Fruit fly (Drosophila melanogaster) whole organism, prepupa: ENCODE measurements around the gene CG11779.
A peak's percentile ranks its signal among the peaks of the same experiment; 100 is the strongest.

Source experiments
- Blimp-1 ChIP-seq: fragments of 200-800 bp; sonication (Bioruptor generic); optimal IDR thresholded peaks from 3 replicates; lab custom pipeline; 2017; ENCODE audit warnings: missing biosample characterization, missing genetic modification characterization, mild to moderate bottlenecking, moderate library complexity, missing genetic modification reagents
- CG10631 ChIP-seq: fragments of 200-800 bp; sonication (Bioruptor generic); optimal IDR thresholded peaks from 2 replicates; lab custom pipeline; 2016; ENCODE audit warnings: missing biosample characterization, missing genetic modification characterization
- CG11762 ChIP-seq: fragments of 200-800 bp; sonication (Bioruptor generic); optimal IDR thresholded peaks from 3 replicates; lab custom pipeline; 2016; ENCODE audit warnings: missing biosample characterization, missing genetic modification characterization; ENCODE audit not compliant: insufficient read depth
- CG15336 ChIP-seq: fragments of 200-800 bp; sonication (Bioruptor generic); IDR thresholded peaks from 2 replicates; pipeline ENCODE4 v1.3.6; 2022; ENCODE audit warnings: missing biosample characterization, missing genetic modification characterization
- CG1621 ChIP-seq: fragments of 200-800 bp; sonication (Bioruptor generic); optimal IDR thresholded peaks from 3 replicates; lab custom pipeline; 2018; ENCODE audit warnings: missing biosample characterization, mild to moderate bottlenecking, missing genetic modification characterization
- CG31627 ChIP-seq: fragments of 200-800 bp; sonication (Bioruptor generic); optimal IDR thresholded peaks from 3 replicates; lab custom pipeline; 2016; ENCODE audit warnings: missing biosample characterization, missing genetic modification characterization
- CG32006 ChIP-seq: fragments of 200-800 bp; sonication (Bioruptor generic); optimal IDR thresholded peaks from 3 replicates; lab custom pipeline; 2017; ENCODE audit warnings: missing biosample characterization, mild to moderate bottlenecking, missing genetic modification characterization
- CG34406 ChIP-seq: fragments of 200-800 bp; sonication (Bioruptor generic); optimal IDR thresholded peaks from 3 replicates; lab custom pipeline; 2016; ENCODE audit warnings: missing biosample characterization, missing genetic modification characterization
- CG3919 ChIP-seq: fragments of 200-800 bp; sonication (Bioruptor generic); optimal IDR thresholded peaks from 3 replicates; lab custom pipeline; 2016; ENCODE audit warnings: missing biosample characterization, missing genetic modification characterization
- CG6163 ChIP-seq: fragments of 200-800 bp; sonication (Bioruptor generic); IDR thresholded peaks from 3 replicates; pipeline ENCODE4 v1.3.6; 2022; ENCODE audit warnings: missing biosample characterization, missing genetic modification characterization
- CG6276 ChIP-seq: fragments of 200-800 bp; sonication (Bioruptor generic); optimal IDR thresholded peaks from 2 replicates; lab custom pipeline; 2017; ENCODE audit warnings: missing biosample characterization, mild to moderate bottlenecking, missing genetic modification characterization
- CG6808 ChIP-seq: fragments of 200-800 bp; sonication (Bioruptor generic); optimal IDR thresholded peaks from 3 replicates; lab custom pipeline; 2017; ENCODE audit warnings: missing biosample characterization, missing genetic modification characterization, mild to moderate bottlenecking, moderate library complexity, missing genetic modification reagents
- CG6854 ChIP-seq: fragments of 200-800 bp; sonication (Bioruptor generic); optimal IDR thresholded peaks from 2 replicates; lab custom pipeline; 2017; ENCODE audit warnings: missing biosample characterization, mild to moderate bottlenecking, missing genetic modification characterization
- CG7368 ChIP-seq: fragments of 200-800 bp; sonication (Bioruptor generic); optimal IDR thresholded peaks from 3 replicates; lab custom pipeline; 2016; ENCODE audit warnings: missing biosample characterization, missing genetic modification characterization
- CG8119 ChIP-seq: fragments of 200-800 bp; sonication (Bioruptor generic); IDR thresholded peaks from 3 replicates; pipeline ENCODE4 v1.3.6; 2022; ENCODE audit warnings: missing biosample characterization, missing genetic modification characterization
- CG8319 ChIP-seq: fragments of 200-800 bp; sonication (Bioruptor generic); optimal IDR thresholded peaks from 3 replicates; lab custom pipeline; 2016; ENCODE audit warnings: missing biosample characterization, missing genetic modification characterization
- CG9139 ChIP-seq: fragments of 200-800 bp; sonication (Bioruptor generic); optimal IDR thresholded peaks from 3 replicates; lab custom pipeline; 2017; ENCODE audit warnings: missing biosample characterization, mild to moderate bottlenecking, missing genetic modification characterization
- Eip75B ChIP-seq: fragments of 200-800 bp; sonication (Bioruptor generic); optimal IDR thresholded peaks from 3 replicates; lab custom pipeline; 2016; ENCODE audit warnings: missing biosample characterization, missing genetic modification characterization
- Eip78C ChIP-seq: fragments of 200-800 bp; sonication (Bioruptor generic); peaks from one replicate; lab custom pipeline; 2016; ENCODE audit warnings: missing biosample characterization, missing genetic modification characterization
- Eip93F ChIP-seq: fragments of 200-800 bp; sonication (Bioruptor generic); optimal IDR thresholded peaks from 2 replicates; lab custom pipeline; 2016; ENCODE audit warnings: missing biosample characterization, mild to moderate bottlenecking, missing genetic modification characterization
- Ets96B ChIP-seq: fragments of 200-800 bp; optimal IDR thresholded peaks from 2 replicates; lab custom pipeline; 2019; ENCODE audit warnings: missing biosample characterization, mild to moderate bottlenecking, missing genetic modification characterization, moderate library complexity
- Hr4 ChIP-seq: fragments of 200-800 bp; sonication (Bioruptor generic); optimal IDR thresholded peaks from 3 replicates; lab custom pipeline; 2016; ENCODE audit warnings: missing biosample characterization, missing genetic modification characterization
- Lpt ChIP-seq: fragments of 200-800 bp; sonication (Bioruptor generic); optimal IDR thresholded peaks from 3 replicates; lab custom pipeline; 2016; ENCODE audit warnings: missing biosample characterization, missing genetic modification characterization
- Met ChIP-seq: fragments of 200-800 bp; sonication (Bioruptor generic); optimal IDR thresholded peaks from 3 replicates; lab custom pipeline; 2016; ENCODE audit warnings: missing biosample characterization, missing genetic modification characterization
- OdsH ChIP-seq: fragments of 200-800 bp; sonication (Bioruptor generic); optimal IDR thresholded peaks from 3 replicates; lab custom pipeline; 2016; ENCODE audit warnings: missing biosample characterization, missing genetic modification characterization
- Smox ChIP-seq: fragments of 200-800 bp; sonication (Bioruptor generic); optimal IDR thresholded peaks from 3 replicates; lab custom pipeline; 2016; ENCODE audit warnings: missing biosample characterization, missing genetic modification characterization
- Sox15 ChIP-seq: fragments of 200-800 bp; sonication (Bioruptor generic); optimal IDR thresholded peaks from 3 replicates; lab custom pipeline; 2016; ENCODE audit warnings: missing biosample characterization, missing genetic modification characterization
- dsx ChIP-seq: fragments of 200-800 bp; optimal IDR thresholded peaks from 3 replicates; lab custom pipeline; 2019; ENCODE audit warnings: missing biosample characterization, mild to moderate bottlenecking, missing genetic modification characterization, moderate library complexity; ENCODE audit not compliant: poor library complexity, severe bottlenecking
- eg ChIP-seq: fragments of 200-800 bp; sonication (Bioruptor generic); IDR thresholded peaks from 3 replicates; pipeline ENCODE4 v1.3.6; 2022; ENCODE audit warnings: missing biosample characterization, missing genetic modification characterization
- esn ChIP-seq: fragments of 200-800 bp; sonication (Bioruptor generic); optimal IDR thresholded peaks from 2 replicates; lab custom pipeline; 2016; ENCODE audit warnings: missing biosample characterization, mild to moderate bottlenecking, missing genetic modification characterization, moderate library complexity
- fd59A ChIP-seq: fragments of 200-800 bp; sonication (Bioruptor generic); optimal IDR thresholded peaks from 2 replicates; lab custom pipeline; 2017; ENCODE audit warnings: missing biosample characterization, mild to moderate bottlenecking, missing genetic modification characterization, missing genetic modification reagents
- lz ChIP-seq: fragments of 200-800 bp; sonication (Bioruptor generic); optimal IDR thresholded peaks from 3 replicates; lab custom pipeline; 2016; ENCODE audit warnings: missing biosample characterization, missing genetic modification characterization
- net ChIP-seq: fragments of 200-800 bp; sonication (Bioruptor generic); optimal IDR thresholded peaks from 3 replicates; lab custom pipeline; 2016; ENCODE audit warnings: missing biosample characterization, missing genetic modification characterization
- pdm3 ChIP-seq: fragments of 200-800 bp; sonication (Bioruptor generic); optimal IDR thresholded peaks from 3 replicates; lab custom pipeline; 2016; ENCODE audit warnings: missing biosample characterization, missing genetic modification characterization
- spab ChIP-seq: fragments of 200-800 bp; sonication (Bioruptor generic); optimal IDR thresholded peaks from 2 replicates; lab custom pipeline; 2017; ENCODE audit warnings: missing biosample characterization, mild to moderate bottlenecking, missing genetic modification characterization, missing genetic modification reagents
- ss ChIP-seq, 2 experiments: fragments of 200-800 bp; sonication (Bioruptor generic); optimal IDR thresholded peaks; 2 replicates in 1 of 2; 3 replicates in 1 of 2; lab custom pipeline; 2017 to 2018; ENCODE audit warnings: mild to moderate bottlenecking in 2 of 2, missing biosample characterization in 2 of 2, missing genetic modification characterization in 2 of 2, moderate library complexity in 1 of 2
- svp ChIP-seq: fragments of 200-800 bp; sonication (Bioruptor generic); peaks from one replicate; lab custom pipeline; 2016; ENCODE audit warnings: missing biosample characterization, missing genetic modification characterization

CG11779 gene

DNA sequence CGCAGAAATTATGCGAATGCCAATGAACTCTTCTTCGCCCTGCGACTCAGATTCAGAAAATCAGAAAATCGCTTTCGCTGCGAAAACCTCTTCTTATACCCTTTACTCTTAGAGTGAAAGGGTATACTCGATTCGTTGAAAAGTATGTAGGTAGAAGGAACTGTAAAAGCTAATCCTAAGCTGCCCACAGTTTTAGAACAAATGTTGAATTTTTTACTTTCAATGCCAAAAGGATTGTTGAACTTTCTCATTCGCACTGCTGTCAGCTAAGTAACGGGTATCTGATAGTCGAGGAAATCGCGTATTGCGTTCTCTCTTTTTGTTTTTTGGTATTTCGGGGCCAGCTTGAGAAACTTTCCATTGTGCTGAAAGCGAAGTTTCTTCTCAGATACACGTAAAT, 45.8 kb downstream of the CG11779 start (continued):
- TF ChIP-seq CG6808 (GFP tag; lab: Kevin White, UChicago) (no peak), dsx (GFP tag; lab: Kevin White, UChicago) (no peak), CG7368 (GFP tag; lab: Kevin White, UChicago) (peak; percentile 37), Lpt (GFP tag; lab: Kevin White, UChicago) (no peak), CG31627 (GFP tag; lab: Kevin White, UChicago) (peak; percentile 79), svp (GFP tag; lab: Kevin White, UChicago) (peak; percentile 85), pdm3 (GFP tag; lab: Kevin White, UChicago) (peak; percentile 68), CG6854 (GFP tag; lab: Kevin White, UChicago) (no peak), Smox (GFP tag; lab: Kevin White, UChicago) (peak; percentile 66), eg (GFP tag; lab: Robert Waterston, UW) (no peak), lz (GFP tag; lab: Kevin White, UChicago) (peak; percentile 61), Eip93F (GFP tag; lab: Kevin White, UChicago) (no peak), CG6163 (GFP tag; lab: Robert Waterston, UW) (no peak)

DNA sequence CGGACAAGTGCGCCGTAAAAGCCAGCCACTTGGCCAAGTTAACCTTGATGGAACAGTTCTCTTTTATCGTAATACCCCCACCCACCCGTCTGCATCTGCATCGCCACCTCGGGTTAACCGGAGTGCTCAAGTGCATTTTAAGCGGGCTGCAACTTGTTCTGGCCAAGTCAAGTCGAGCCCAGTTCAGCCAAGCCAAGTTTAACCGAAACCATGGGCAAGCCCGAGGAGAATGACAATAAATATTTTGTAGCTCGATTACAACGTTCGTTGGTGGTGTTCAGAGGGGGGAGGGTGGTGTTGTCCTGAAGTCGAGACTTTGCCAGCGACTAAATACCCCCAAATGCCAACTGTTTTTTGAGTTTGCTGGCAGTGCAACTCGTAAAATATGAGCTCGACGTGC, 47.3 kb downstream of the CG11779 start:
- TF ChIP-seq fd59A (GFP tag; lab: Kevin White, UChicago) (no peak), Blimp-1 (peak; percentile 17), Eip75B (GFP tag; lab: Kevin White, UChicago) (no peak), net (no peak), CG6276 (GFP tag; lab: Kevin White, UChicago) (no peak), CG1621 (tag; lab: Kevin White, UChicago) (peak; percentile 28), CG11762 (GFP tag; lab: Kevin White, UChicago) (no peak), CG6163 (GFP tag; lab: Robert Waterston, UW) (peak; percentile 17; the same call in 1 of the 3 replicates), Sox15 (GFP tag; lab: Kevin White, UChicago) (no peak), CG6854 (GFP tag; lab: Kevin White, UChicago) (peak; percentile 55), dsx (GFP tag; lab: Kevin White, UChicago) (no peak), Met (no peak)

DNA sequence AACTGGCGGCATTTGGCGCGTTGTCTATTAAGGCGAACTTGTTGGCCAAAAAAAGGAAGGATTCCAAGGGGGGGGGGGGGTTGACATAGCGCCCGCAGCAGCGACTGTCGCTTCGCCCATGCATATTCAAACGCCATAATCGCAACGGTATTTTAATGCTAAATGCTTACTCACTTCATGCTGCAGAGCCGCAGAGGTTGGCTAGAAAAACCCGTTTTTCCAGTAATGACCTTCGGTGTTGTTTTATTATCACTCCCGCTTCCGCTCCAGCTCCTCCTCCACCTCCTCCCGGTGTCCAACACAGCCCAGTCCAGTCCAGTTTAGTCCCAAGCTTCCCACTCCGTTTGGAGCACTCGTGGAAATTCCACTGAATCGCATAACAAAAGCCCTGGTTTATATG, 48.5 kb downstream of the CG11779 start:
- no peak for TF ChIP-seq CG6854 (GFP tag; lab: Kevin White, UChicago)
- no peak for TF ChIP-seq Smox (GFP tag; lab: Kevin White, UChicago)
- peak in 1 of 2 experiments; percentile 19 for TF ChIP-seq ss (GFP tag; optimal IDR thresholded peaks at IDR 0.05; lab: Kevin White, UChicago)
- TF ChIP-seq fd59A (GFP tag; lab: Kevin White, UChicago) = no peak
- TF ChIP-seq Eip78C = peak; percentile 19
- no peak for TF ChIP-seq OdsH (GFP tag; lab: Kevin White, UChicago)
- TF ChIP-seq CG8319 (GFP tag; lab: Kevin White, UChicago) = no peak
- no peak for TF ChIP-seq Hr4 (GFP tag; lab: Kevin White, UChicago)

DNA sequence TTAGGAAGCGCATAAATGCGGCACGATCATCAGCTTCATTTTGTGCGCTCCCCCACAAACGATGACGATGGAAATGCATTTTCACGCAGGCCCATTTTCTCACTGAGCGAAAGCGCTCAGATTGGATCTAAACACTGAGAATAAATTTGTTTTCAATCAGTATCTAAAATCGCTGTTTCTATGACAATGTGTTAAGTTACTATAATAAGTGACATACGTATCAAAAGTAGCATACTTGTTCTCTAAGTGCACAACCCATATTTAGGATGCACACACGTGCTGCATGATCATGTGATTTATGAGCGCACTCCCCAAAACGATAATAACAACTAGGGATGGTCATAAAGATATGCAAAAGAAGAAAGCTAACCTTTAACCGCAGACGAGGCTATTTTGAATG, 51.6 kb downstream of the CG11779 start:
- peak; percentile 61; the same call in 2 of the 3 replicates for TF ChIP-seq CG6163 (GFP tag; lab: Robert Waterston, UW)
- peak; percentile 64 for TF ChIP-seq Eip78C
- TF ChIP-seq eg (GFP tag; lab: Robert Waterston, UW) = 0 out of 3 replicates have a peak, but pooled peaks have one; percentile 40
- TF ChIP-seq CG32006 = peak; percentile 58
- TF ChIP-seq CG10631 = peak; percentile 3
- no peak for TF ChIP-seq CG31627 (GFP tag; lab: Kevin White, UChicago)
- no peak for TF ChIP-seq esn (GFP tag; lab: Kevin White, UChicago)
- TF ChIP-seq CG34406 (GFP tag; lab: Kevin White, UChicago) = no peak
- TF ChIP-seq CG9139 (GFP tag; lab: Kevin White, UChicago) = no peak
- TF ChIP-seq CG3919 (GFP tag; lab: Kevin White, UChicago) = peak; percentile 36
- TF ChIP-seq CG6276 (GFP tag; lab: Kevin White, UChicago) = peak; percentile 32
- TF ChIP-seq OdsH (GFP tag; lab: Kevin White, UChicago) = no peak
- TF ChIP-seq svp (GFP tag; lab: Kevin White, UChicago) = peak; percentile 5
- peak; percentile 2 for TF ChIP-seq Lpt (GFP tag; lab: Kevin White, UChicago)
- no peak for TF ChIP-seq Ets96B
- peak; percentile 6 for TF ChIP-seq Eip75B (GFP tag; lab: Kevin White, UChicago)
- TF ChIP-seq CG8119 (GFP tag; lab: Robert Waterston, UW) = peak; percentile 41; the same call in 1 of the 3 replicates
- TF ChIP-seq CG15336 = peak; percentile 42; the same call in 1 of the 2 replicates
- TF ChIP-seq spab (GFP tag; lab: Kevin White, UChicago) = no peak
- TF ChIP-seq Hr4 (GFP tag; lab: Kevin White, UChicago) = peak; percentile 50
